Worm (Caenorhabditis elegans) whole organism, L1 larva: ENCODE data around the gene hda-11.

Experiments used
- ceh-8 ChIP-seq: fragments of 200-800 bp; sonication (Bioruptor generic); optimal IDR thresholded peaks from 2 replicates; lab custom pipeline; 2018; ENCODE audit warnings: mild to moderate bottlenecking, missing genetic modification characterization, moderate library complexity, missing compliant biosample characterization
- nhr-19 ChIP-seq: fragments of 200-800 bp; sonication (Bioruptor generic); conservative IDR thresholded peaks from 2 replicates; pipeline ENCODE4 v1.3.6; 2022; ENCODE audit warnings: missing genetic modification characterization, missing compliant biosample characterization
- unc-62 ChIP-seq: fragments of 150-350 bp; optimal IDR thresholded peaks from 2 replicates; lab custom pipeline; 2014; ENCODE audit warnings: missing biosample characterization, missing genetic modification reagents, missing genetic modification characterization

ce11 chrV:10484640-10485039, 41.3 kb upstream of the hda-11 start, which contains the start of gene Y32F6B.1:
- TF ChIP-seq nhr-19 (GFP tag; lab: Robert Waterston, UW) (no peak), unc-62 (GFP tag; lab: Kevin White, UChicago) (no peak), ceh-8 (GFP tag; lab: Kevin White, UChicago) (no peak)
